Worm (Caenorhabditis elegans) whole organism, mixed stage, embryonic: ENCODE results near the gene Y59H11AR.10.

Source experiments
- M03D4.4 ChIP-seq: sonication (generic microtip); optimal IDR thresholded peaks from 2 replicates; lab custom pipeline; 2017; ENCODE audit warnings: mild to moderate bottlenecking, missing genetic modification characterization, missing compliant biosample characterization
- bed-3 ChIP-seq: fragments of 200-800 bp; sonication (Bioruptor generic); optimal IDR thresholded peaks from 3 replicates; lab custom pipeline; 2018; ENCODE audit warnings: mild to moderate bottlenecking, missing genetic modification characterization, moderate library complexity, missing compliant biosample characterization
- blmp-1 ChIP-seq: fragments of 150-350 bp; optimal IDR thresholded peaks from 2 replicates; lab custom pipeline; 2014; ENCODE audit warnings: missing biosample characterization, missing genetic modification characterization
- ceh-43 ChIP-seq: fragments of 200-800 bp; sonication (Bioruptor generic); optimal IDR thresholded peaks from 2 replicates; lab custom pipeline; 2018; ENCODE audit warnings: mild to moderate bottlenecking, missing genetic modification characterization, moderate library complexity, missing compliant biosample characterization
- ceh-83 ChIP-seq: fragments of 200-800 bp; sonication (Bioruptor generic); optimal IDR thresholded peaks from 2 replicates; lab custom pipeline; 2018; ENCODE audit warnings: mild to moderate bottlenecking, missing genetic modification characterization, missing compliant biosample characterization
- ces-1 ChIP-seq: fragments of 150-350 bp; optimal IDR thresholded peaks from 2 replicates; lab custom pipeline; 2014; ENCODE audit warnings: missing biosample characterization, missing genetic modification reagents, missing genetic modification characterization
- cnd-1 ChIP-seq: fragments of 200-800 bp; sonication (Bioruptor generic); optimal IDR thresholded peaks from 2 replicates; lab custom pipeline; 2018; ENCODE audit warnings: mild to moderate bottlenecking, missing genetic modification characterization, missing compliant biosample characterization
- drap-1 ChIP-seq: fragments of 200-800 bp; sonication (Bioruptor generic); optimal IDR thresholded peaks from 3 replicates; lab custom pipeline; 2018; ENCODE audit warnings: mild to moderate bottlenecking, missing genetic modification characterization, missing compliant biosample characterization
- elt-1 ChIP-seq: sonication (generic microtip); optimal IDR thresholded peaks from 2 replicates; lab custom pipeline; 2017; ENCODE audit warnings: missing genetic modification characterization, mild to moderate bottlenecking, missing compliant biosample characterization, antibody characterized with exemption, moderate library complexity, borderline replicate concordance; ENCODE audit not compliant: insufficient read depth
- elt-3 ChIP-seq: fragments of 150-350 bp; optimal IDR thresholded peaks from 2 replicates; lab custom pipeline; 2014; ENCODE audit warnings: missing biosample characterization, missing genetic modification characterization
- flh-1 ChIP-seq: fragments of 200-800 bp; sonication (Bioruptor generic); optimal IDR thresholded peaks from 2 replicates; lab custom pipeline; 2018; ENCODE audit warnings: mild to moderate bottlenecking, missing genetic modification characterization, moderate library complexity, missing compliant biosample characterization
- ham-2 ChIP-seq: fragments of 200-800 bp; sonication (Bioruptor generic); optimal IDR thresholded peaks from 2 replicates; lab custom pipeline; 2018; ENCODE audit warnings: mild to moderate bottlenecking, missing genetic modification characterization, missing compliant biosample characterization
- hlh-1 ChIP-seq: fragments of 150-350 bp; optimal IDR thresholded peaks from 2 replicates; lab custom pipeline; 2014; ENCODE audit warnings: missing biosample characterization, missing genetic modification reagents, missing genetic modification characterization
- lin-13 ChIP-seq: fragments of 150-350 bp; optimal IDR thresholded peaks from 2 replicates; lab custom pipeline; 2014; ENCODE audit warnings: missing biosample characterization, missing genetic modification characterization
- lin-32 ChIP-seq: fragments of 200-800 bp; sonication (Bioruptor generic); optimal IDR thresholded peaks from 2 replicates; lab custom pipeline; 2018; ENCODE audit warnings: mild to moderate bottlenecking, missing genetic modification characterization, missing compliant biosample characterization
- lsy-2 ChIP-seq: fragments of 150-350 bp; optimal IDR thresholded peaks from 2 replicates; lab custom pipeline; 2014; ENCODE audit warnings: missing biosample characterization, missing genetic modification characterization
- mab-5 ChIP-seq: fragments of 150-350 bp; optimal IDR thresholded peaks from 2 replicates; lab custom pipeline; 2014; ENCODE audit warnings: missing biosample characterization, missing genetic modification characterization
- mep-1 ChIP-seq: fragments of 150-350 bp; optimal IDR thresholded peaks from 2 replicates; lab custom pipeline; 2017; ENCODE audit warnings: missing biosample characterization, missing genetic modification reagents, missing genetic modification characterization, inconsistent platforms
- mls-2 ChIP-seq: sonication (generic microtip); optimal IDR thresholded peaks from 2 replicates; lab custom pipeline; 2016; ENCODE audit warnings: mild to moderate bottlenecking, missing genetic modification characterization, moderate library complexity, missing compliant biosample characterization
- nhr-12 ChIP-seq: fragments of 150-350 bp; optimal IDR thresholded peaks from 2 replicates; lab custom pipeline; 2014; ENCODE audit warnings: missing biosample characterization, missing genetic modification characterization
- nhr-2 ChIP-seq: fragments of 150-350 bp; optimal IDR thresholded peaks from 2 replicates; lab custom pipeline; 2014; ENCODE audit warnings: missing biosample characterization, missing genetic modification characterization
- nhr-237 ChIP-seq: fragments of 150-350 bp; optimal IDR thresholded peaks from 2 replicates; lab custom pipeline; 2014; ENCODE audit warnings: missing biosample characterization, missing genetic modification characterization
- nhr-28 ChIP-seq: fragments of 150-350 bp; optimal IDR thresholded peaks from 2 replicates; lab custom pipeline; 2014; ENCODE audit warnings: missing biosample characterization, missing genetic modification characterization
- nhr-76 ChIP-seq: sonication (generic microtip); optimal IDR thresholded peaks from 2 replicates; lab custom pipeline; 2017; ENCODE audit warnings: missing biosample characterization, missing genetic modification characterization
- sem-2 ChIP-seq: fragments of 200-800 bp; sonication (Bioruptor generic); optimal IDR thresholded peaks from 2 replicates; lab custom pipeline; 2018; ENCODE audit warnings: mild to moderate bottlenecking, missing genetic modification characterization, missing compliant biosample characterization
- snpc-4 ChIP-seq: fragments of 150-350 bp; optimal IDR thresholded peaks from 2 replicates; lab custom pipeline; 2014; ENCODE audit warnings: missing biosample characterization, missing genetic modification characterization
- sptf-1 ChIP-seq: sonication (generic microtip); optimal IDR thresholded peaks from 2 replicates; lab custom pipeline; 2017; ENCODE audit warnings: mild to moderate bottlenecking, missing genetic modification characterization, moderate library complexity, missing compliant biosample characterization
- tbx-8 ChIP-seq: fragments of 200-800 bp; sonication (Bioruptor generic); optimal IDR thresholded peaks from 2 replicates; lab custom pipeline; 2018; ENCODE audit warnings: mild to moderate bottlenecking, missing genetic modification characterization, moderate library complexity, missing compliant biosample characterization
- unc-120 ChIP-seq: sonication (generic microtip); optimal IDR thresholded peaks from 2 replicates; lab custom pipeline; 2017; ENCODE audit warnings: missing genetic modification characterization, missing compliant biosample characterization; ENCODE audit not compliant: poor library complexity, severe bottlenecking
- unc-39 ChIP-seq: fragments of 150-350 bp; optimal IDR thresholded peaks from 2 replicates; lab custom pipeline; 2014; ENCODE audit warnings: missing biosample characterization, missing genetic modification characterization
- unc-62 ChIP-seq: fragments of 150-350 bp; optimal IDR thresholded peaks from 2 replicates; lab custom pipeline; 2014; ENCODE audit warnings: missing biosample characterization, missing genetic modification reagents, missing genetic modification characterization
- zip-8 ChIP-seq: fragments of 150-350 bp; optimal IDR thresholded peaks from 2 replicates; lab custom pipeline; 2014; ENCODE audit warnings: missing biosample characterization, missing genetic modification characterization
- ztf-11 ChIP-seq: fragments of 150-350 bp; optimal IDR thresholded peaks from 2 replicates; lab custom pipeline; 2014; ENCODE audit warnings: missing biosample characterization, missing genetic modification characterization

Y59H11AR.10 gene

ce11 chrIV:8585076-8586033, 17.6 kb upstream of the Y59H11AR.10 start, which contains the start of gene catp-7:
Gene catp-7 (plus strand): TSS chrIV:8585983.
- TF ChIP-seq mep-1, result no peak
- no peak for TF ChIP-seq bed-3
- TF ChIP-seq snpc-4, result no peak
- no peak for TF ChIP-seq cnd-1
- no peak for TF ChIP-seq ham-2 (GFP tag; lab: Kevin White, UChicago)
- TF ChIP-seq ceh-83 (GFP tag; lab: Kevin White, UChicago), result no peak
- TF ChIP-seq sptf-1 (tag; lab: Kevin White, UChicago), result no peak
- no peak for TF ChIP-seq sem-2 (GFP tag; lab: Kevin White, UChicago)
- no peak for TF ChIP-seq nhr-28
- no peak for TF ChIP-seq lin-32 (GFP tag; lab: Kevin White, UChicago)
- TF ChIP-seq nhr-2 (tag; lab: Kevin White, UChicago), result no peak
- TF ChIP-seq tbx-8 (GFP tag; lab: Kevin White, UChicago), result no peak
- TF ChIP-seq elt-1 (tag; lab: Kevin White, UChicago), result no peak
- no peak for TF ChIP-seq nhr-237
- TF ChIP-seq M03D4.4 (tag; lab: Kevin White, UChicago), result no peak
- TF ChIP-seq ces-1, result no peak

- TF ChIP-seq M03D4.4 (tag; lab: Kevin White, UChicago), result no peak
- TF ChIP-seq nhr-28, result no peak
- TF ChIP-seq sptf-1 (tag; lab: Kevin White, UChicago), result no peak
- TF ChIP-seq nhr-76 (tag; lab: Kevin White, UChicago), result no peak
- no peak for TF ChIP-seq sem-2 (GFP tag; lab: Kevin White, UChicago)
- no peak for TF ChIP-seq lin-13
- TF ChIP-seq nhr-12 (tag; lab: Kevin White, UChicago), result no peak
- no peak for TF ChIP-seq tbx-8 (GFP tag; lab: Kevin White, UChicago)
- TF ChIP-seq snpc-4, result no peak
- no peak for TF ChIP-seq ces-1
- TF ChIP-seq cnd-1, result no peak
- TF ChIP-seq unc-62 (GFP tag; lab: Kevin White, UChicago), result peak; percentile 88
- TF ChIP-seq lsy-2, result no peak
- TF ChIP-seq flh-1 (GFP tag; lab: Kevin White, UChicago), result no peak
- TF ChIP-seq ceh-43 (GFP tag; lab: Kevin White, UChicago), result no peak
- no peak for TF ChIP-seq elt-3
- no peak for TF ChIP-seq ztf-11 (tag; lab: Kevin White, UChicago)
- no peak for TF ChIP-seq nhr-2 (tag; lab: Kevin White, UChicago)
- no peak for TF ChIP-seq mab-5 (tag; lab: Kevin White, UChicago)
- no peak for TF ChIP-seq blmp-1
- TF ChIP-seq drap-1 (GFP tag; lab: Kevin White, UChicago), result no peak
- no peak for TF ChIP-seq mep-1
- no peak for TF ChIP-seq bed-3
- peak; percentile 44 for TF ChIP-seq unc-120 (tag; lab: Kevin White, UChicago)
- TF ChIP-seq elt-1 (tag; lab: Kevin White, UChicago), result no peak
- TF ChIP-seq hlh-1 (tag; lab: Kevin White, UChicago), result peak; percentile 8
- TF ChIP-seq mls-2 (tag; lab: Kevin White, UChicago), result no peak
- no peak for TF ChIP-seq lin-32 (GFP tag; lab: Kevin White, UChicago)
- no peak for TF ChIP-seq ham-2 (GFP tag; lab: Kevin White, UChicago)
- no peak for TF ChIP-seq ceh-83 (GFP tag; lab: Kevin White, UChicago)
- TF ChIP-seq nhr-237, result peak; percentile 26
- no peak for TF ChIP-seq unc-39 (tag; lab: Kevin White, UChicago)
- no peak for TF ChIP-seq zip-8 (tag; lab: Kevin White, UChicago)
These were observed 15.9 kb upstream of the Y59H11AR.10 start for ce11 chrIV:8587057-8587456.

DNA sequence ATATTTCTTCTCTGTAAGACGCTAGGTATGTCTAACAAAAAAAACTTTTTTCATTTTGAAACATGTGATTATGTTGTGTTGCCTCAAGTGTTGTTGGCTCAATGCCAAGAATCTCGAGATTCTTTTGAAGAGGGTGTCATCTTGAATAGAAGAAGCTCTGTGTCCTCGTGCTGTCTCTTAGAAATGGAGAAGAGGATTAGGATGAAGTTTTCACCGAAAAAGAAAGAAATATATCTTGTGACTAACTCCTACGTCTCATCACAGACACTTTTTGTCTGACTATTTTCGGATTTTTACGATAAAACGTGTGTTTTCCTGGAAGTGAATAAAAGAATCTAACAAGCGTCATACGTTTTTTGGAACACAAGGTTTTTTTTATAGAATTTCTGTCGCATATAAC, 15.4 kb upstream of the Y59H11AR.10 start:
- no peak for TF ChIP-seq tbx-8 (GFP tag; lab: Kevin White, UChicago)

DNA sequence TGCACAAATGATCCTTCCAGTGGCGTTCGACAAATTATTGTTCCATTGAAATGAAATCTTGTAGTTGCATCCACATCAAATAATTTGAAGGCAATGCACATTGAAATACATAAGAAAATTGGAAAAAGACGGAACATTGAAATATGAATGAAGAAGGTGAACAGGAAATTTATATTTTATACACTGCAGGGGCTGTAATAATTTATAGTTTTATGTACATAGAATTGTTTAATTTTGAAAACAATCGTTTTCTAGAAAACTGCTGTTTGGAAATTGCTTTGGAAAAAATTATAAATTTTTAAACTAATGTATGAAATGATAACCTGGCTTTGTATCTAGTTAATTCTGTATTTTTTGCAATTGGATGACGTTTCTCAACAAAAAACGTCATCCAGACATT, 7.7 kb upstream of the Y59H11AR.10 start, which contains the start of gene Y59H11AR.3:
Gene Y59H11AR.3, minus strand, starts transcription at position 101 of the 400 bp plus-strand sequence.
- no peak for TF ChIP-seq mls-2 (tag; lab: Kevin White, UChicago)
- TF ChIP-seq mep-1, result no peak
- no peak for TF ChIP-seq elt-1 (tag; lab: Kevin White, UChicago)
- no peak for TF ChIP-seq ztf-11 (tag; lab: Kevin White, UChicago)
- TF ChIP-seq sptf-1 (tag; lab: Kevin White, UChicago), result no peak
- no peak for TF ChIP-seq mab-5 (tag; lab: Kevin White, UChicago)
- TF ChIP-seq, all 35 proteins: peak for 0
